Worm (Caenorhabditis elegans) whole organism, L4/young adult: Measurements from ENCODE around the gene F36A4.1.

ENCODE experiments used
- W03F9.2 ChIP-seq: fragments of 150-350 bp; optimal IDR thresholded peaks from 2 replicates; lab custom pipeline; 2014; ENCODE audit warnings: missing biosample characterization, missing genetic modification characterization
- dao-5 ChIP-seq: sonication (generic microtip); optimal IDR thresholded peaks from 2 replicates; lab custom pipeline; 2016; ENCODE audit warnings: missing genotype, missing genetic modification characterization, moderate library complexity, missing compliant biosample characterization
- him-1 ChIP-seq: sonication (generic microtip); optimal IDR thresholded peaks from 2 replicates; lab custom pipeline; 2016; ENCODE audit warnings: missing genotype, missing genetic modification reagents, missing genetic modification characterization, missing compliant biosample characterization

ce11 chrIV:4317638-4318037 lies 45.4 kb downstream of the F36A4.1 start:
- TF ChIP-seq W03F9.2 (tag; lab: Kevin White, UChicago) (no peak), him-1 (tag; lab: Kevin White, UChicago) (no peak), dao-5 (tag; lab: Kevin White, UChicago) (no peak)
